Worm (Caenorhabditis elegans) whole organism, late embryonic: Measurements from ENCODE around the gene M151.10.

Experiments used
- C08G9.2 ChIP-seq: sonication (generic microtip); optimal IDR thresholded peaks from 2 replicates; lab custom pipeline; 2016; ENCODE audit warnings: mild to moderate bottlenecking, missing genetic modification characterization, moderate library complexity, missing compliant biosample characterization
- T23F11.4 ChIP-seq: fragments of 200-800 bp; sonication (Bioruptor generic); optimal IDR thresholded peaks from 2 replicates; lab custom pipeline; 2018; ENCODE audit warnings: mild to moderate bottlenecking, missing genetic modification characterization, missing compliant biosample characterization
- Y22D7AL.16 ChIP-seq: sonication (generic microtip); optimal IDR thresholded peaks from 2 replicates; lab custom pipeline; 2016; ENCODE audit warnings: missing genetic modification characterization, missing compliant biosample characterization
- ceh-18 ChIP-seq: sonication (generic microtip); optimal IDR thresholded peaks from 2 replicates; lab custom pipeline; 2016; ENCODE audit warnings: missing genetic modification characterization, missing compliant biosample characterization
- ceh-2 ChIP-seq: sonication (generic microtip); optimal IDR thresholded peaks from 2 replicates; lab custom pipeline; 2016; ENCODE audit warnings: missing genotype, missing genetic modification characterization, missing compliant biosample characterization
- ceh-30 ChIP-seq: fragments of 150-350 bp; optimal IDR thresholded peaks from 2 replicates; lab custom pipeline; 2014; ENCODE audit warnings: missing biosample characterization, missing genetic modification characterization
- ceh-34 ChIP-seq: sonication (generic microtip); optimal IDR thresholded peaks from 2 replicates; lab custom pipeline; 2016; ENCODE audit warnings: mild to moderate bottlenecking, missing genetic modification characterization, missing compliant biosample characterization
- ceh-45 ChIP-seq: fragments of 200-800 bp; sonication (Bioruptor generic); IDR thresholded peaks from 2 replicates; pipeline ENCODE4 v1.3.6; 2022; ENCODE audit warnings: missing genetic modification reagents, missing genetic modification characterization, missing compliant biosample characterization
- ceh-48 ChIP-seq: sonication (generic microtip); optimal IDR thresholded peaks from 2 replicates; lab custom pipeline; 2016; ENCODE audit warnings: missing genetic modification characterization, inconsistent platforms, missing compliant biosample characterization
- ceh-6 ChIP-seq: fragments of 200-800 bp; sonication (Bioruptor generic); optimal IDR thresholded peaks from 2 replicates; lab custom pipeline; 2018; ENCODE audit warnings: mild to moderate bottlenecking, missing genetic modification characterization, missing compliant biosample characterization
- ceh-9 ChIP-seq: sonication (generic microtip); optimal IDR thresholded peaks from 2 replicates; lab custom pipeline; 2016; ENCODE audit warnings: mild to moderate bottlenecking, missing genetic modification characterization, inconsistent platforms, missing compliant biosample characterization
- elt-2 ChIP-seq: sonication (generic microtip); optimal IDR thresholded peaks from 2 replicates; lab custom pipeline; 2016; ENCODE audit warnings: missing genetic modification reagents, missing genetic modification characterization, missing compliant biosample characterization
- elt-4 ChIP-seq: sonication (generic microtip); optimal IDR thresholded peaks from 2 replicates; lab custom pipeline; 2016; ENCODE audit warnings: missing genetic modification characterization, missing compliant biosample characterization
- eyg-1 ChIP-seq: sonication (generic microtip); optimal IDR thresholded peaks from 2 replicates; lab custom pipeline; 2016; ENCODE audit warnings: missing genotype, missing genetic modification characterization, missing compliant biosample characterization
- fkh-6 ChIP-seq: sonication (generic microtip); optimal IDR thresholded peaks from 2 replicates; lab custom pipeline; 2016; ENCODE audit warnings: missing genetic modification characterization, missing compliant biosample characterization
- hlh-13 ChIP-seq: fragments of 200-800 bp; sonication (Bioruptor generic); optimal IDR thresholded peaks from 2 replicates; lab custom pipeline; 2018; ENCODE audit warnings: mild to moderate bottlenecking, missing genetic modification characterization, missing compliant biosample characterization
- hlh-30 ChIP-seq: sonication (generic microtip); optimal IDR thresholded peaks from 2 replicates; lab custom pipeline; 2017; ENCODE audit warnings: antibody characterized with exemption, missing genetic modification characterization, missing compliant biosample characterization; ENCODE audit not compliant: insufficient read depth
- hlh-8 ChIP-seq: sonication (generic microtip); optimal IDR thresholded peaks from 2 replicates; lab custom pipeline; 2016; ENCODE audit warnings: missing genotype, missing genetic modification characterization, missing compliant biosample characterization
- lim-6 ChIP-seq: sonication (generic microtip); optimal IDR thresholded peaks from 2 replicates; lab custom pipeline; 2016; ENCODE audit warnings: missing genetic modification characterization, missing compliant biosample characterization
- madf-2 ChIP-seq: sonication (generic microtip); optimal IDR thresholded peaks from 2 replicates; lab custom pipeline; 2017; ENCODE audit warnings: missing genetic modification characterization, missing compliant biosample characterization
- mec-3 ChIP-seq: sonication (generic microtip); optimal IDR thresholded peaks from 2 replicates; lab custom pipeline; 2016; ENCODE audit warnings: borderline replicate concordance, missing genetic modification characterization, missing compliant biosample characterization
- nhr-11 ChIP-seq: fragments of 150-350 bp; optimal IDR thresholded peaks from 2 replicates; lab custom pipeline; 2014; ENCODE audit warnings: missing biosample characterization, missing genetic modification characterization
- odd-2 ChIP-seq: sonication (generic microtip); optimal IDR thresholded peaks from 2 replicates; lab custom pipeline; 2017; ENCODE audit warnings: antibody characterized with exemption, mild to moderate bottlenecking, missing genetic modification characterization, missing compliant biosample characterization
- pha-2 ChIP-seq: sonication (generic microtip); optimal IDR thresholded peaks from 2 replicates; lab custom pipeline; 2017; ENCODE audit warnings: mild to moderate bottlenecking, missing genetic modification characterization, missing compliant biosample characterization
- pha-4 ChIP-seq: fragments of 150-350 bp; optimal IDR thresholded peaks from 2 replicates; lab custom pipeline; 2018; ENCODE audit warnings: missing biosample characterization, missing genetic modification reagents, missing genetic modification characterization
- ref-2 ChIP-seq: sonication (generic microtip); optimal IDR thresholded peaks from 2 replicates; lab custom pipeline; 2016; ENCODE audit warnings: missing genetic modification characterization, missing compliant biosample characterization
- rnt-1 ChIP-seq: sonication (generic microtip); optimal IDR thresholded peaks from 2 replicates; lab custom pipeline; 2016; ENCODE audit warnings: missing genetic modification characterization, missing compliant biosample characterization
- sox-2 ChIP-seq: fragments of 200-800 bp; sonication (Bioruptor generic); IDR thresholded peaks from 2 replicates; pipeline ENCODE4 v1.3.6; 2022; ENCODE audit warnings: missing genetic modification reagents, missing genetic modification characterization, missing compliant biosample characterization
- sox-4 ChIP-seq: sonication (generic microtip); optimal IDR thresholded peaks from 2 replicates; lab custom pipeline; 2017; ENCODE audit warnings: mild to moderate bottlenecking, missing genetic modification characterization, inconsistent platforms, missing compliant biosample characterization
- syd-9 ChIP-seq: sonication (generic microtip); optimal IDR thresholded peaks from 2 replicates; lab custom pipeline; 2016; ENCODE audit warnings: mild to moderate bottlenecking, missing genetic modification characterization, moderate library complexity, missing compliant biosample characterization
- tbx-2 ChIP-seq: sonication (generic microtip); optimal IDR thresholded peaks from 2 replicates; lab custom pipeline; 2016; ENCODE audit warnings: missing genetic modification characterization, missing compliant biosample characterization
- tbx-7 ChIP-seq: sonication (generic microtip); optimal IDR thresholded peaks from 2 replicates; lab custom pipeline; 2016; ENCODE audit warnings: missing genotype, missing genetic modification characterization, missing compliant biosample characterization
- unc-55 ChIP-seq: sonication (generic microtip); optimal IDR thresholded peaks from 2 replicates; lab custom pipeline; 2017; ENCODE audit warnings: missing biosample characterization, missing genetic modification reagents, missing genetic modification characterization
- zip-5 ChIP-seq: sonication (generic microtip); optimal IDR thresholded peaks from 2 replicates; lab custom pipeline; 2016; ENCODE audit warnings: missing genetic modification characterization, missing compliant biosample characterization

The M151.10 gene

ce11 chrII:3681365-3682083 lies 41.4 kb upstream of the M151.10 start, which contains the start of gene F19B10.10:
Gene F19B10.10 (minus strand): TSS chrII:3681415.
- TF ChIP-seq ceh-30 (tag; lab: Kevin White, UChicago) (no peak), ceh-48 (tag; lab: Kevin White, UChicago) (no peak), pha-4 (tag; lab: Kevin White, UChicago) (no peak), Y22D7AL.16 (tag; lab: Kevin White, UChicago) (no peak), rnt-1 (tag; lab: Kevin White, UChicago) (no peak), hlh-8 (tag; lab: Kevin White, UChicago) (no peak), tbx-2 (tag; lab: Kevin White, UChicago) (no peak), ceh-9 (tag; lab: Kevin White, UChicago) (no peak), C08G9.2 (tag; lab: Kevin White, UChicago) (no peak), elt-4 (tag; lab: Kevin White, UChicago) (no peak), ceh-2 (tag; lab: Kevin White, UChicago) (no peak), syd-9 (tag; lab: Kevin White, UChicago) (no peak)
- TF ChIP-seq, all 69 proteins: peak for 0

- no peak for TF ChIP-seq zip-5
- no peak for TF ChIP-seq sox-4 (tag; lab: Kevin White, UChicago)
- no peak for TF ChIP-seq ceh-18 (tag; lab: Kevin White, UChicago)
- TF ChIP-seq T23F11.4 (GFP tag; lab: Kevin White, UChicago), result no peak
- TF ChIP-seq, all 69 proteins: peak for 0
Observed at ce11 chrII:3680366-3680765, 40.3 kb upstream of the M151.10 start.

- TF ChIP-seq ceh-48 (tag; lab: Kevin White, UChicago), result no peak
- TF ChIP-seq eyg-1 (tag; lab: Kevin White, UChicago), result no peak
- TF ChIP-seq unc-55 (GFP tag; lab: Kevin White, UChicago), result no peak
- no peak for TF ChIP-seq ceh-2 (tag; lab: Kevin White, UChicago)
- no peak for TF ChIP-seq zip-5
- TF ChIP-seq madf-2 (tag; lab: Kevin White, UChicago), result no peak
- no peak for TF ChIP-seq mec-3 (tag; lab: Kevin White, UChicago)
Observed at ce11 chrII:3678978-3679377, 38.9 kb upstream of the M151.10 start.

- no peak for TF ChIP-seq ceh-30 (tag; lab: Kevin White, UChicago)
- TF ChIP-seq hlh-13 (GFP tag; lab: Kevin White, UChicago), result no peak
- TF ChIP-seq ceh-45, result no peak
- TF ChIP-seq hlh-30, result no peak
- no peak for TF ChIP-seq nhr-11 (tag; lab: Kevin White, UChicago)
- TF ChIP-seq lim-6 (tag; lab: Kevin White, UChicago), result no peak
- TF ChIP-seq mec-3 (tag; lab: Kevin White, UChicago), result no peak
- no peak for TF ChIP-seq ref-2 (tag; lab: Kevin White, UChicago)
- no peak for TF ChIP-seq syd-9 (tag; lab: Kevin White, UChicago)
- no peak for TF ChIP-seq pha-2 (tag; lab: Kevin White, UChicago)
- no peak for TF ChIP-seq ceh-6
- no peak for TF ChIP-seq ceh-34 (tag; lab: Kevin White, UChicago)
- no peak for TF ChIP-seq elt-2
- TF ChIP-seq odd-2 (tag; lab: Kevin White, UChicago), result no peak
- no peak for TF ChIP-seq zip-5
- TF ChIP-seq T23F11.4 (GFP tag; lab: Kevin White, UChicago), result no peak
- no peak for TF ChIP-seq tbx-7 (tag; lab: Kevin White, UChicago)
- TF ChIP-seq, all 69 proteins: peak for 0
Observed at ce11 chrII:3675176-3675575, 35.1 kb upstream of the M151.10 start, which contains the start of gene F19B10.2. Gene F19B10.2 (plus strand): TSS chrII:3675476.

ce11 chrII:3673493-3673892 lies 33.4 kb upstream of the M151.10 start, which contains the start of gene sea-1:
Gene sea-1 (minus strand): TSS chrII:3673593.
- TF ChIP-seq sox-2 (GFP tag; lab: Robert Waterston, UW) (no peak), fkh-6 (tag; lab: Kevin White, UChicago) (no peak), hlh-30 (no peak), nhr-11 (tag; lab: Kevin White, UChicago) (no peak), pha-4 (tag; lab: Kevin White, UChicago) (no peak), C08G9.2 (tag; lab: Kevin White, UChicago) (no peak)
